Worm (Caenorhabditis elegans) whole organism, L2 larva: ENCODE measurements around the gene Y39A1A.21.

Experiments
- ZK546.5 ChIP-seq: sonication (generic microtip); optimal IDR thresholded peaks from 2 replicates; lab custom pipeline; 2017; ENCODE audit warnings: missing biosample characterization, missing genetic modification characterization
- ama-1 ChIP-seq: fragments of 150-350 bp; optimal IDR thresholded peaks from 2 replicates; lab custom pipeline; 2018; ENCODE audit warnings: inconsistent platforms
- ztf-11 ChIP-seq: sonication (generic microtip); optimal IDR thresholded peaks from 2 replicates; lab custom pipeline; 2017; ENCODE audit warnings: missing biosample characterization, missing genetic modification characterization

ce11 chrIII:10719057-10719456 lies 12.2 kb upstream of the Y39A1A.21 start:
- TF ChIP-seq ZK546.5 (tag; lab: Kevin White, UChicago) (no peak), ama-1 (lab: Kevin White, UChicago) (no peak), ztf-11 (tag; lab: Kevin White, UChicago) (no peak)
